Worm (Caenorhabditis elegans) whole organism, young adult: ENCODE measurements around the gene F43G6.17.

Source experiments
- B0261.1 ChIP-seq: sonication (generic microtip); optimal IDR thresholded peaks from 2 replicates; lab custom pipeline; 2016; ENCODE audit warnings: mild to moderate bottlenecking, missing genetic modification characterization, moderate library complexity, missing compliant biosample characterization
- D2030.7 ChIP-seq: fragments of 200-800 bp; sonication (Bioruptor generic); IDR thresholded peaks from 2 replicates; pipeline ENCODE4 v1.3.6; 2022; ENCODE audit warnings: missing genetic modification reagents, missing genetic modification characterization, missing compliant biosample characterization
- F22D6.2 ChIP-seq: sonication (generic microtip); optimal IDR thresholded peaks from 2 replicates; lab custom pipeline; 2016; ENCODE audit warnings: mild to moderate bottlenecking, missing genetic modification characterization, missing compliant biosample characterization
- F23B12.7 ChIP-seq: sonication (generic microtip); optimal IDR thresholded peaks from 2 replicates; lab custom pipeline; 2017; ENCODE audit warnings: missing genetic modification characterization, mild to moderate bottlenecking, missing compliant biosample characterization, antibody characterized with exemption, moderate library complexity; ENCODE audit not compliant: insufficient read depth
- F49E8.2 ChIP-seq: sonication (generic microtip); optimal IDR thresholded peaks from 3 replicates; lab custom pipeline; 2017; ENCODE audit warnings: missing genetic modification characterization, mild to moderate bottlenecking, missing compliant biosample characterization, antibody characterized with exemption, moderate library complexity; ENCODE audit not compliant: insufficient read depth
- F57C9.4 ChIP-seq: sonication (generic microtip); optimal IDR thresholded peaks from 2 replicates; lab custom pipeline; 2017; ENCODE audit warnings: mild to moderate bottlenecking, missing genetic modification characterization, missing compliant biosample characterization
- T26A5.8 ChIP-seq: sonication (generic microtip); optimal IDR thresholded peaks from 2 replicates; lab custom pipeline; 2016; ENCODE audit warnings: missing genetic modification characterization, missing compliant biosample characterization
- Y53F4B.3 ChIP-seq: fragments of 200-800 bp; sonication (Bioruptor generic); IDR thresholded peaks from 2 replicates; pipeline ENCODE4 v1.3.6; 2022; ENCODE audit warnings: missing genetic modification reagents, missing genetic modification characterization, missing compliant biosample characterization
- Y95B8A.8 ChIP-seq: fragments of 200-800 bp; sonication (Bioruptor generic); IDR thresholded peaks from 2 replicates; pipeline ENCODE4 v1.3.6; 2022; ENCODE audit warnings: missing genetic modification reagents, missing genetic modification characterization, missing compliant biosample characterization
- akir-1 ChIP-seq: fragments of 200-800 bp; sonication (Bioruptor generic); optimal IDR thresholded peaks from 2 replicates; lab custom pipeline; 2018; ENCODE audit warnings: mild to moderate bottlenecking, missing genetic modification characterization, moderate library complexity, missing compliant biosample characterization
- aptf-3 ChIP-seq: fragments of 200-800 bp; sonication (Bioruptor generic); IDR thresholded peaks from 2 replicates; pipeline ENCODE4 v1.3.6; 2022; ENCODE audit warnings: missing genetic modification characterization, missing compliant biosample characterization
- atf-7 ChIP-seq: sonication (generic microtip); optimal IDR thresholded peaks from 2 replicates; lab custom pipeline; 2017; ENCODE audit warnings: mild to moderate bottlenecking, missing genetic modification characterization, missing compliant biosample characterization
- athp-1 ChIP-seq: sonication (generic microtip); optimal IDR thresholded peaks from 2 replicates; lab custom pipeline; 2017; ENCODE audit warnings: mild to moderate bottlenecking, missing genetic modification characterization, missing compliant biosample characterization
- attf-5 ChIP-seq: fragments of 200-800 bp; sonication (Bioruptor generic); optimal IDR thresholded peaks from 2 replicates; lab custom pipeline; 2018; ENCODE audit warnings: mild to moderate bottlenecking, missing genetic modification characterization, missing compliant biosample characterization
- bed-2 ChIP-seq: fragments of 200-800 bp; sonication (Bioruptor generic); IDR thresholded peaks from 2 replicates; pipeline ENCODE4 v1.3.6; 2022; ENCODE audit warnings: missing genetic modification reagents, missing genetic modification characterization, missing compliant biosample characterization
- ccch-3 ChIP-seq: fragments of 200-800 bp; sonication (Bioruptor generic); optimal IDR thresholded peaks from 2 replicates; lab custom pipeline; 2018; ENCODE audit warnings: mild to moderate bottlenecking, missing genetic modification characterization, missing compliant biosample characterization
- cebp-2 ChIP-seq: fragments of 200-800 bp; sonication (Bioruptor generic); IDR thresholded peaks from 2 replicates; pipeline ENCODE4 v1.3.6; 2022; ENCODE audit warnings: missing genetic modification characterization, missing compliant biosample characterization
- ceh-40 ChIP-seq: fragments of 200-800 bp; sonication (Bioruptor generic); IDR thresholded peaks from 2 replicates; pipeline ENCODE4 v1.3.6; 2022; ENCODE audit warnings: missing genetic modification characterization, missing compliant biosample characterization
- ceh-58 ChIP-seq: fragments of 200-800 bp; sonication (Bioruptor generic); IDR thresholded peaks from 2 replicates; pipeline ENCODE4 v1.3.6; 2022; ENCODE audit warnings: missing genetic modification characterization, missing compliant biosample characterization
- die-1 ChIP-seq: sonication (generic microtip); optimal IDR thresholded peaks from 2 replicates; lab custom pipeline; 2016; ENCODE audit warnings: missing genotype, mild to moderate bottlenecking, missing genetic modification characterization, missing compliant biosample characterization
- dox-1 ChIP-seq: fragments of 200-800 bp; sonication (Bioruptor generic); IDR thresholded peaks from 2 replicates; pipeline ENCODE4 v1.3.6; 2022; ENCODE audit warnings: missing genetic modification reagents, missing genetic modification characterization, missing compliant biosample characterization
- egl-44 ChIP-seq: fragments of 200-800 bp; sonication (Bioruptor generic); IDR thresholded peaks from 2 replicates; pipeline ENCODE4 v1.3.6; 2022; ENCODE audit warnings: missing genetic modification reagents, missing genetic modification characterization, missing compliant biosample characterization
- ekl-4 ChIP-seq: fragments of 200-800 bp; sonication (Bioruptor generic); IDR thresholded peaks from 2 replicates; pipeline ENCODE4 v1.3.6; 2022; ENCODE audit warnings: missing genetic modification reagents, missing genetic modification characterization, missing compliant biosample characterization
- ets-4 ChIP-seq: fragments of 200-800 bp; sonication (Bioruptor generic); optimal IDR thresholded peaks from 2 replicates; lab custom pipeline; 2018; ENCODE audit warnings: mild to moderate bottlenecking, missing genetic modification characterization, missing compliant biosample characterization
- gei-17 ChIP-seq: fragments of 200-800 bp; sonication (Bioruptor generic); optimal IDR thresholded peaks from 2 replicates; lab custom pipeline; 2018; ENCODE audit warnings: mild to moderate bottlenecking, missing genetic modification characterization, missing compliant biosample characterization
- hlh-26 ChIP-seq: fragments of 200-800 bp; sonication (Bioruptor generic); conservative IDR thresholded peaks from 2 replicates; pipeline ENCODE4 v1.3.6; 2022; ENCODE audit warnings: missing genetic modification reagents, missing genetic modification characterization, missing compliant biosample characterization
- hmg-1.2 ChIP-seq: fragments of 200-800 bp; sonication (Bioruptor generic); IDR thresholded peaks from 2 replicates; pipeline ENCODE4 v1.3.6; 2022; ENCODE audit warnings: missing genetic modification reagents, missing genetic modification characterization, missing compliant biosample characterization
- lsl-1 ChIP-seq: fragments of 200-800 bp; sonication (Bioruptor generic); optimal IDR thresholded peaks from 2 replicates; lab custom pipeline; 2018; ENCODE audit warnings: mild to moderate bottlenecking, missing genetic modification characterization, moderate library complexity, missing compliant biosample characterization
- madf-10 ChIP-seq: sonication (generic microtip); optimal IDR thresholded peaks from 2 replicates; lab custom pipeline; 2016; ENCODE audit warnings: mild to moderate bottlenecking, missing genetic modification characterization, missing compliant biosample characterization
- madf-6 ChIP-seq: fragments of 200-800 bp; sonication (Bioruptor generic); IDR thresholded peaks from 2 replicates; pipeline ENCODE4 v1.3.6; 2022; ENCODE audit warnings: missing genetic modification reagents, missing genetic modification characterization, missing compliant biosample characterization
- nfya-2 ChIP-seq: fragments of 200-800 bp; sonication (Bioruptor generic); IDR thresholded peaks from 2 replicates; pipeline ENCODE4 v1.3.6; 2022; ENCODE audit warnings: missing genetic modification reagents, missing genetic modification characterization, missing compliant biosample characterization
- nhr-90 ChIP-seq: sonication (generic microtip); optimal IDR thresholded peaks from 2 replicates; lab custom pipeline; 2016; ENCODE audit warnings: missing genotype, mild to moderate bottlenecking, missing genetic modification characterization, missing compliant biosample characterization
- rcor-1 ChIP-seq: fragments of 200-800 bp; sonication (Bioruptor generic); IDR thresholded peaks from 2 replicates; pipeline ENCODE4 v1.3.6; 2022; ENCODE audit warnings: missing genetic modification reagents, missing genetic modification characterization, missing compliant biosample characterization
- rpc-1 ChIP-seq, 2 experiments: fragments of 150-350 bp in 1 of 2; sonication (generic microtip) in 1 of 2; optimal IDR thresholded peaks; 2 replicates each; lab custom pipeline; 2014 to 2018; ENCODE audit warnings: missing biosample characterization in 1 of 2, missing genetic modification characterization in 1 of 2, missing genetic modification reagents in 1 of 2, missing genotype in 1 of 2
- snpc-1.1 ChIP-seq: sonication (generic microtip); optimal IDR thresholded peaks from 2 replicates; lab custom pipeline; 2017; ENCODE audit warnings: missing genetic modification characterization, mild to moderate bottlenecking, missing compliant biosample characterization, antibody characterized with exemption, moderate library complexity, missing genotype, missing genetic modification reagents; ENCODE audit not compliant: insufficient read depth
- snpc-3.4 ChIP-seq: sonication (generic microtip); optimal IDR thresholded peaks from 2 replicates; lab custom pipeline; 2017; ENCODE audit warnings: missing genetic modification characterization, mild to moderate bottlenecking, missing compliant biosample characterization, antibody characterized with exemption, moderate library complexity, missing genotype, missing genetic modification reagents
- snpc-4 ChIP-seq, 5 experiments: fragments of 150-350 bp in 1 of 5; sonication (generic microtip) in 4 of 5; optimal IDR thresholded peaks; 2 replicates each; lab custom pipeline; 2014 to 2018; ENCODE audit warnings: missing genetic modification characterization in 5 of 5, missing biosample characterization in 3 of 5, antibody characterized with exemption in 2 of 5, mild to moderate bottlenecking in 2 of 5, missing compliant biosample characterization in 2 of 5, missing genotype in 2 of 5, moderate library complexity in 2 of 5, missing genetic modification reagents in 1 of 5
- sptf-2 ChIP-seq: fragments of 200-800 bp; sonication (Bioruptor generic); optimal IDR thresholded peaks from 2 replicates; lab custom pipeline; 2018; ENCODE audit warnings: mild to moderate bottlenecking, missing genetic modification characterization, missing compliant biosample characterization
- unc-130 ChIP-seq: sonication (generic microtip); optimal IDR thresholded peaks from 2 replicates; lab custom pipeline; 2016; ENCODE audit warnings: missing genetic modification reagents, missing genetic modification characterization, missing compliant biosample characterization
- xnd-1 ChIP-seq: sonication (generic microtip); optimal IDR thresholded peaks from 2 replicates; lab custom pipeline; 2016; ENCODE audit warnings: missing genotype, missing genetic modification reagents, missing genetic modification characterization, missing compliant biosample characterization
- zim-3 ChIP-seq: sonication (generic microtip); optimal IDR thresholded peaks from 2 replicates; lab custom pipeline; 2017; ENCODE audit warnings: mild to moderate bottlenecking, missing genetic modification characterization, moderate library complexity, missing compliant biosample characterization
- ztf-22 ChIP-seq: fragments of 200-800 bp; sonication (Bioruptor generic); optimal IDR thresholded peaks from 2 replicates; lab custom pipeline; 2018; ENCODE audit warnings: mild to moderate bottlenecking, missing genetic modification characterization, moderate library complexity, missing compliant biosample characterization
- ztf-25 ChIP-seq: fragments of 200-800 bp; sonication (Bioruptor generic); IDR thresholded peaks from 2 replicates; pipeline ENCODE4 v1.3.6; 2022; ENCODE audit warnings: missing genetic modification reagents, missing genetic modification characterization, missing compliant biosample characterization
- ztf-6 ChIP-seq: fragments of 200-800 bp; sonication (Bioruptor generic); IDR thresholded peaks from 2 replicates; pipeline ENCODE4 v1.3.6; 2022; ENCODE audit warnings: missing genetic modification reagents, missing genetic modification characterization, missing compliant biosample characterization

Gene F43G6.17

DNA sequence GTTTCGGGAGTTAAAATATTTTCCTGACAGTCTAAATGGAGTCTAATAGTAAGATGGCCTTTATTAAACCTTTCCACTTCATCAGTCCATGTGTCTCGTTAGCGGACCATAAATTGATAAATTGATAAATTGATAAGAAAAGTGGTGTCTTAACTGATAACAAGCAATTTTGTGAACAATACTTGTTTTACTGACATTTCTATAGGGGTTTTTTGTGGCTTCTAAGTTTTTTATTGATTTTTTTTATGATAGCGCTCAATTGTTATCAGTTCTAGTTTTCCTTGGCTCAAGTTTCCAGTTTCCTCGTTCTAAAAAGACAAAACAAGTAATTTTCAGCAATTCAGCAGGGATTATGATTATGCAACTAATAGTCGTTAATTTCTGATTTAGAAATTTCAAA lies at the start of gene F43G6.17:
Gene F43G6.17 (plus strand): TSS at position 301 of the 400 bp plus-strand sequence.
- TF ChIP-seq ztf-6 (GFP tag; lab: Robert Waterston, UW) (no peak), cebp-2 (GFP tag; lab: Robert Waterston, UW) (no peak), ztf-25 (GFP tag; lab: Robert Waterston, UW) (no peak), bed-2 (GFP tag; lab: Robert Waterston, UW) (no peak), nfya-2 (GFP tag; lab: Robert Waterston, UW) (no peak), akir-1 (no peak), ceh-58 (no peak), rcor-1 (no peak), Y95B8A.8 (GFP tag; lab: Robert Waterston, UW) (no peak), snpc-3.4 (no peak), rpc-1 (optimal IDR thresholded peaks at IDR 0.05; lab: Kevin White, UChicago) (no peak), rpc-1 (tag; optimal IDR thresholded peaks at IDR 0.05; lab: Kevin White, UChicago) (no peak), lsl-1 (GFP tag; lab: Kevin White, UChicago) (no peak), xnd-1 (tag; lab: Kevin White, UChicago) (no peak), hlh-26 (GFP tag; lab: Robert Waterston, UW) (no peak), B0261.1 (tag; lab: Kevin White, UChicago) (no peak)

DNA sequence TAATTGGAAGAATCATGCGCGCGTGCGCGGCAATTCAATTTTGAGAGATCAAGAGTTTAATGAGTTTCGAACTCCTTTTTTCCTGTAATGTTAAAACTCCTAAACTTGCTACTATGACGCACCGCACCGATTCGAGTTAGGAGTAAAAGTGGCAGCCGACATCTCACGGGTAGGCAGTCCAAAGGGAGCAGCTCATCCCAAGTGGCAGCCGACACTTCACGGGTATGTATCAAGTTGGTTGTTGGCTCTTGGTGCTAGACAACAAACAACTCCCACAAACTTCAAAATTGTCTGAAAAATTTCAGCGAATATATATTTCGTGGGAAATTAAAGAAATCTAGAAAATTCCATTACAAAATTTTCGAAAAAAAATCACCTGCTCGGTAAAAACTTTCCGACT lies 49.4 kb upstream of the F43G6.17 start:
- TF ChIP-seq cebp-2 (GFP tag; lab: Robert Waterston, UW) (no peak), snpc-4 (GFP tag; optimal IDR thresholded peaks at IDR 0.05; lab: Kevin White, UChicago) (no peak), snpc-4 (tag; optimal IDR thresholded peaks at IDR 0.05; lab: Kevin White, UChicago) (peak in 3 of 4 experiments; percentile 51 to 79 (median 76)), snpc-1.1 (tag; lab: Kevin White, UChicago) (peak; percentile 16)

DNA sequence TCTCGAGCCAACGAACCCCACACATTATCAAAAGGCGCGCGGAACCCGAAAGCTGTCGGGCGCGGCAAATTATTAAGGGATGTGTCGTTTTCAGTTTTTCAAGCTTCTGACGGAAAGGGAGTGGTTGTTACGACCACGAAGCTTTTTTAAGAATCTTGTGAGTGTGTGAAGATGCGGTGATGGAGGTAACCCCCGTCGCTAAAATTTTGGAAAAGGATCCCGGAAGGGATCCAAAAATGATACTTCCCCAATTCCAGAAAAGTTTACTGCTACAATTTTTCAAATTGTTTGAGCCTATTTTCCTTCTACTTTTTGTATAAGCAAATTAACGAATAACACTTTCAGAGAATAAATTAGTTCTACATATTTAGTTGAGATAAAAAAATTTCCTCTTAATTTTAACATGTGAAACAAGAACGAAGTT lies 45.9 kb upstream of the F43G6.17 start:
- peak; percentile 15 for TF ChIP-seq gei-17
- TF ChIP-seq atf-7 (tag; lab: Kevin White, UChicago): no peak
- TF ChIP-seq Y53F4B.3 (GFP tag; lab: Robert Waterston, UW): no peak
- peak; percentile 33 for TF ChIP-seq athp-1 (tag; lab: Kevin White, UChicago)
- TF ChIP-seq sptf-2 (GFP tag; lab: Kevin White, UChicago): no peak
- peak; percentile 23 for TF ChIP-seq madf-10 (tag; lab: Kevin White, UChicago)
- TF ChIP-seq egl-44 (GFP tag; lab: Robert Waterston, UW): peak; percentile 33; the same call in 1 of the 2 replicates
- TF ChIP-seq B0261.1 (tag; lab: Kevin White, UChicago): no peak
- TF ChIP-seq F23B12.7 (tag; lab: Kevin White, UChicago): no peak
- TF ChIP-seq F57C9.4 (tag; lab: Kevin White, UChicago): no peak
- TF ChIP-seq lsl-1 (GFP tag; lab: Kevin White, UChicago): peak; percentile 44
- no peak for TF ChIP-seq T26A5.8
- no peak for TF ChIP-seq unc-130
- TF ChIP-seq zim-3: peak; percentile 61
- TF ChIP-seq madf-6 (GFP tag; lab: Robert Waterston, UW): 0 out of 2 replicates have a peak, but pooled peaks have one; percentile 18
- TF ChIP-seq die-1 (tag; lab: Kevin White, UChicago): no peak
- no peak for TF ChIP-seq aptf-3
- TF ChIP-seq ekl-4 (GFP tag; lab: Robert Waterston, UW): 0 out of 2 replicates have a peak, but pooled peaks have one; percentile 38
- TF ChIP-seq ceh-58: no peak
- TF ChIP-seq ztf-22: peak; percentile 24
- 0 out of 2 replicates have a peak, but pooled peaks have one; percentile 11 for TF ChIP-seq D2030.7
- TF ChIP-seq attf-5 (GFP tag; lab: Kevin White, UChicago): peak; percentile 65
- TF ChIP-seq F49E8.2 (tag; lab: Kevin White, UChicago): no peak
- TF ChIP-seq dox-1: peak; percentile 77
- TF ChIP-seq F22D6.2 (tag; lab: Kevin White, UChicago): no peak
- no peak for TF ChIP-seq Y95B8A.8 (GFP tag; lab: Robert Waterston, UW)
- no peak for TF ChIP-seq ccch-3 (GFP tag; lab: Kevin White, UChicago)
- TF ChIP-seq nhr-90 (tag; lab: Kevin White, UChicago): peak; percentile 24
- TF ChIP-seq ets-4 (GFP tag; lab: Kevin White, UChicago): no peak
- TF ChIP-seq hmg-1.2: 0 out of 2 replicates have a peak, but pooled peaks have one; percentile 23
- peak; percentile 73; the same call in 1 of the 2 replicates for TF ChIP-seq ceh-40 (GFP tag; lab: Robert Waterston, UW)
